Worm (Caenorhabditis elegans) whole organism, mixed stage, embryonic: Measurements from ENCODE around the gene R13A1.5.
A peak's percentile ranks its signal among the peaks of the same experiment; 100 is the strongest.

Experiments
- M03D4.4 ChIP-seq: sonication (generic microtip); optimal IDR thresholded peaks from 2 replicates; lab custom pipeline; 2017; ENCODE audit warnings: mild to moderate bottlenecking, missing genetic modification characterization, missing compliant biosample characterization
- bed-3 ChIP-seq: fragments of 200-800 bp; sonication (Bioruptor generic); optimal IDR thresholded peaks from 3 replicates; lab custom pipeline; 2018; ENCODE audit warnings: mild to moderate bottlenecking, missing genetic modification characterization, moderate library complexity, missing compliant biosample characterization
- blmp-1 ChIP-seq: fragments of 150-350 bp; optimal IDR thresholded peaks from 2 replicates; lab custom pipeline; 2014; ENCODE audit warnings: missing biosample characterization, missing genetic modification characterization
- ceh-39 ChIP-seq: fragments of 150-350 bp; optimal IDR thresholded peaks from 2 replicates; lab custom pipeline; 2014; ENCODE audit warnings: missing biosample characterization, missing genetic modification characterization
- ceh-43 ChIP-seq: fragments of 200-800 bp; sonication (Bioruptor generic); optimal IDR thresholded peaks from 2 replicates; lab custom pipeline; 2018; ENCODE audit warnings: mild to moderate bottlenecking, missing genetic modification characterization, moderate library complexity, missing compliant biosample characterization
- ceh-83 ChIP-seq: fragments of 200-800 bp; sonication (Bioruptor generic); optimal IDR thresholded peaks from 2 replicates; lab custom pipeline; 2018; ENCODE audit warnings: mild to moderate bottlenecking, missing genetic modification characterization, missing compliant biosample characterization
- ces-1 ChIP-seq: fragments of 150-350 bp; optimal IDR thresholded peaks from 2 replicates; lab custom pipeline; 2014; ENCODE audit warnings: missing biosample characterization, missing genetic modification reagents, missing genetic modification characterization
- drap-1 ChIP-seq: fragments of 200-800 bp; sonication (Bioruptor generic); optimal IDR thresholded peaks from 3 replicates; lab custom pipeline; 2018; ENCODE audit warnings: mild to moderate bottlenecking, missing genetic modification characterization, missing compliant biosample characterization
- elt-1 ChIP-seq: sonication (generic microtip); optimal IDR thresholded peaks from 2 replicates; lab custom pipeline; 2017; ENCODE audit warnings: missing genetic modification characterization, mild to moderate bottlenecking, missing compliant biosample characterization, antibody characterized with exemption, moderate library complexity, borderline replicate concordance; ENCODE audit not compliant: insufficient read depth
- elt-3 ChIP-seq: fragments of 150-350 bp; optimal IDR thresholded peaks from 2 replicates; lab custom pipeline; 2014; ENCODE audit warnings: missing biosample characterization, missing genetic modification characterization
- flh-1 ChIP-seq: fragments of 200-800 bp; sonication (Bioruptor generic); optimal IDR thresholded peaks from 2 replicates; lab custom pipeline; 2018; ENCODE audit warnings: mild to moderate bottlenecking, missing genetic modification characterization, moderate library complexity, missing compliant biosample characterization
- hlh-1 ChIP-seq: fragments of 150-350 bp; optimal IDR thresholded peaks from 2 replicates; lab custom pipeline; 2014; ENCODE audit warnings: missing biosample characterization, missing genetic modification reagents, missing genetic modification characterization
- lin-13 ChIP-seq: fragments of 150-350 bp; optimal IDR thresholded peaks from 2 replicates; lab custom pipeline; 2014; ENCODE audit warnings: missing biosample characterization, missing genetic modification characterization
- lin-32 ChIP-seq: fragments of 200-800 bp; sonication (Bioruptor generic); optimal IDR thresholded peaks from 2 replicates; lab custom pipeline; 2018; ENCODE audit warnings: mild to moderate bottlenecking, missing genetic modification characterization, missing compliant biosample characterization
- lsy-2 ChIP-seq: fragments of 150-350 bp; optimal IDR thresholded peaks from 2 replicates; lab custom pipeline; 2014; ENCODE audit warnings: missing biosample characterization, missing genetic modification characterization
- mab-5 ChIP-seq: fragments of 150-350 bp; optimal IDR thresholded peaks from 2 replicates; lab custom pipeline; 2014; ENCODE audit warnings: missing biosample characterization, missing genetic modification characterization
- mep-1 ChIP-seq: fragments of 150-350 bp; optimal IDR thresholded peaks from 2 replicates; lab custom pipeline; 2017; ENCODE audit warnings: missing biosample characterization, missing genetic modification reagents, missing genetic modification characterization, inconsistent platforms
- mls-2 ChIP-seq: sonication (generic microtip); optimal IDR thresholded peaks from 2 replicates; lab custom pipeline; 2016; ENCODE audit warnings: mild to moderate bottlenecking, missing genetic modification characterization, moderate library complexity, missing compliant biosample characterization
- nhr-12 ChIP-seq: fragments of 150-350 bp; optimal IDR thresholded peaks from 2 replicates; lab custom pipeline; 2014; ENCODE audit warnings: missing biosample characterization, missing genetic modification characterization
- nhr-237 ChIP-seq: fragments of 150-350 bp; optimal IDR thresholded peaks from 2 replicates; lab custom pipeline; 2014; ENCODE audit warnings: missing biosample characterization, missing genetic modification characterization
- nhr-28 ChIP-seq: fragments of 150-350 bp; optimal IDR thresholded peaks from 2 replicates; lab custom pipeline; 2014; ENCODE audit warnings: missing biosample characterization, missing genetic modification characterization
- nhr-76 ChIP-seq: sonication (generic microtip); optimal IDR thresholded peaks from 2 replicates; lab custom pipeline; 2017; ENCODE audit warnings: missing biosample characterization, missing genetic modification characterization
- sem-2 ChIP-seq: fragments of 200-800 bp; sonication (Bioruptor generic); optimal IDR thresholded peaks from 2 replicates; lab custom pipeline; 2018; ENCODE audit warnings: mild to moderate bottlenecking, missing genetic modification characterization, missing compliant biosample characterization
- snpc-4 ChIP-seq: fragments of 150-350 bp; optimal IDR thresholded peaks from 2 replicates; lab custom pipeline; 2014; ENCODE audit warnings: missing biosample characterization, missing genetic modification characterization
- sptf-1 ChIP-seq: sonication (generic microtip); optimal IDR thresholded peaks from 2 replicates; lab custom pipeline; 2017; ENCODE audit warnings: mild to moderate bottlenecking, missing genetic modification characterization, moderate library complexity, missing compliant biosample characterization
- tbx-8 ChIP-seq: fragments of 200-800 bp; sonication (Bioruptor generic); optimal IDR thresholded peaks from 2 replicates; lab custom pipeline; 2018; ENCODE audit warnings: mild to moderate bottlenecking, missing genetic modification characterization, moderate library complexity, missing compliant biosample characterization
- unc-120 ChIP-seq: sonication (generic microtip); optimal IDR thresholded peaks from 2 replicates; lab custom pipeline; 2017; ENCODE audit warnings: missing genetic modification characterization, missing compliant biosample characterization; ENCODE audit not compliant: poor library complexity, severe bottlenecking
- unc-39 ChIP-seq: fragments of 150-350 bp; optimal IDR thresholded peaks from 2 replicates; lab custom pipeline; 2014; ENCODE audit warnings: missing biosample characterization, missing genetic modification characterization
- unc-62 ChIP-seq: fragments of 150-350 bp; optimal IDR thresholded peaks from 2 replicates; lab custom pipeline; 2014; ENCODE audit warnings: missing biosample characterization, missing genetic modification reagents, missing genetic modification characterization
- zip-8 ChIP-seq: fragments of 150-350 bp; optimal IDR thresholded peaks from 2 replicates; lab custom pipeline; 2014; ENCODE audit warnings: missing biosample characterization, missing genetic modification characterization
- ztf-11 ChIP-seq: fragments of 150-350 bp; optimal IDR thresholded peaks from 2 replicates; lab custom pipeline; 2014; ENCODE audit warnings: missing biosample characterization, missing genetic modification characterization

R13A1.5 gene

ce11 chrIV:7195734-7196133, 4.1 kb upstream of the R13A1.5 start, which contains the start of gene best-16:
Gene best-16 (minus strand): TSS chrIV:7195834.
- TF ChIP-seq mab-5 (tag; lab: Kevin White, UChicago) = no peak
- no peak for TF ChIP-seq M03D4.4
- no peak for TF ChIP-seq blmp-1 (tag; lab: Kevin White, UChicago)
- TF ChIP-seq ceh-39 (tag; lab: Kevin White, UChicago) = no peak
- TF ChIP-seq lin-13 (tag; lab: Kevin White, UChicago) = no peak
- TF ChIP-seq nhr-28 = no peak
- TF ChIP-seq ces-1 (GFP tag; lab: Kevin White, UChicago) = no peak
- TF ChIP-seq, all 35 proteins: peak for 0

- TF ChIP-seq elt-3 (tag; lab: Kevin White, UChicago) = no peak
- no peak for TF ChIP-seq nhr-76 (tag; lab: Kevin White, UChicago)
- no peak for TF ChIP-seq sem-2 (GFP tag; lab: Kevin White, UChicago)
- no peak for TF ChIP-seq ceh-83
- TF ChIP-seq sptf-1 (tag; lab: Kevin White, UChicago) = no peak
- TF ChIP-seq hlh-1 (tag; lab: Kevin White, UChicago) = no peak
- TF ChIP-seq zip-8 (tag; lab: Kevin White, UChicago) = no peak
- TF ChIP-seq M03D4.4 = no peak
- TF ChIP-seq flh-1 (GFP tag; lab: Kevin White, UChicago) = no peak
- no peak for TF ChIP-seq snpc-4 (tag; lab: Kevin White, UChicago)
- TF ChIP-seq bed-3 (GFP tag; lab: Kevin White, UChicago) = no peak
- no peak for TF ChIP-seq blmp-1 (tag; lab: Kevin White, UChicago)
- no peak for TF ChIP-seq drap-1 (GFP tag; lab: Kevin White, UChicago)
- TF ChIP-seq lsy-2 (tag; lab: Kevin White, UChicago) = no peak
- TF ChIP-seq unc-62 (GFP tag; lab: Kevin White, UChicago) = no peak
- no peak for TF ChIP-seq mls-2 (tag; lab: Kevin White, UChicago)
- TF ChIP-seq elt-1 (tag; lab: Kevin White, UChicago) = no peak
Observed at ce11 chrIV:7190409-7190808, 1.2 kb downstream of the R13A1.5 start.

DNA sequence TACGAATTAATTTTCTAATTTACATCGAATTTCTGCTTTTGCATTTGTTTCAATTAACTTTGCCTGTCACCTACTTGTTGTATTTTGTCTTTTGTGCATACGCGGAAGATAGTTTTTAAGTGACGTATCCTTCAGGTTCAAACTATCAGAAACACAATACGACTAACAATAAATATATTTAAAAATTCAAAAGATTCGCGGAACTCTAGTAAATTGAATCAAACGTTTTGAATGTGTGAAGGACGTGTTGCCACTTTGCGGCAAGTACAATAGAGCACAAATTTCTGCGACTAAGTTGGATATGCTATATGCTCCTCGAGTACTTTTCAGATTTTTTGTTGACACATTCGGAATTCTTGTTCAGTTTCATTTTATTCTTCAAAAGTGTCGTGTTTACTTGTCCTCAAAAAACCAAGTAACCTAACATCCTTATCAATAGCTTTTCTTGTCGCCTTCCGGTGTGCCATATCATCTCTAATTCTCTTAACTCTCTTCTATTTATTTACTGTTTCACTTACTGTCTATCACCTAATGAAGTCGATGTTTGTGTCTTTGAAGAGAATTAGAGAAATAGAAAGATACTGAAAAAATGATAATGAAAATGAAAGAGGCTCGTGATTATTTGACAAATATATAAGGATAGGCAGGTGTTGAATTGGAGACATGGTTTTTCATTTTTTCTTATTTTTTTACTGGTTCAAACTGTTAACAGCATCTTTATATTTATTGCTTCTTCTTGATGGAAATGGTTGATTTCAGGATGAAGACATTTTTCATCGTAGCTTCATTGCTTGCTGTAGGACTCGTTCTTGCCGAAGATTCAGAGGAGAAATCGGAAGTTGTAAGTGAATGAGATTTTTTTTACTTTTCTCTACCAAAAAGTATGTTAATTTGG, 2.9 kb downstream of the R13A1.5 start, which contains the start of gene srlf-7:
Gene srlf-7 (plus strand): TSS at position 760 of the 895 bp plus-strand sequence.
- TF ChIP-seq ces-1 (GFP tag; lab: Kevin White, UChicago) (peak; percentile 69), hlh-1 (tag; lab: Kevin White, UChicago) (no peak)

- TF ChIP-seq nhr-28 (no peak), ztf-11 (no peak), nhr-12 (tag; lab: Kevin White, UChicago) (no peak), drap-1 (GFP tag; lab: Kevin White, UChicago) (no peak), bed-3 (GFP tag; lab: Kevin White, UChicago) (no peak), lsy-2 (tag; lab: Kevin White, UChicago) (no peak), ceh-83 (no peak), sem-2 (GFP tag; lab: Kevin White, UChicago) (no peak), tbx-8 (GFP tag; lab: Kevin White, UChicago) (no peak)
Observed at ce11 chrIV:7188030-7188429, 3.6 kb downstream of the R13A1.5 start, which contains the start of gene C42D4.13. Gene C42D4.13 (minus strand): TSS chrIV:7188130.

DNA sequence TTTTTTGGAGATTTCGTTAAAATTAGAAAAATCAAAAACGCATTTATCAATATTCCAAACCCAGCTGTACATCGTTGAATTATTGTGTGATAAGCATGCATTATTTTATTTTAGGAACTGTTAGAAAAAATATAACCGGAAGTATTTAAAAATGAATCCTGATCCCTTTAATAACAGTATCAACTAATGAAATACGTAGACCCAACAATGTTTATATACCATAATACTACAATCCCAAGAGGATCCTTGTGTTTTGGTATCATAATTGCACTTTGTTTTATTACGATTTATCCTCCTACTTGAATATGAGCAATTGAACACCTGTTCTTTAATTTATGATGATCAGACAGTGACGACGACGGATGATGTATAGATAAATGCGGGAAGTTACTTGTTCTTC, 4.9 kb downstream of the R13A1.5 start, which contains the start of gene str-249:
Gene str-249 (minus strand): TSS at position 101 of the 400 bp plus-strand sequence.
- no peak for TF ChIP-seq lin-32 (GFP tag; lab: Kevin White, UChicago)
- TF ChIP-seq M03D4.4 = no peak
- TF ChIP-seq mep-1 = no peak
- no peak for TF ChIP-seq ztf-11
- no peak for TF ChIP-seq unc-39 (tag; lab: Kevin White, UChicago)
- no peak for TF ChIP-seq elt-3 (tag; lab: Kevin White, UChicago)
- no peak for TF ChIP-seq tbx-8 (GFP tag; lab: Kevin White, UChicago)
- TF ChIP-seq sptf-1 (tag; lab: Kevin White, UChicago) = no peak
- TF ChIP-seq nhr-237 (tag; lab: Kevin White, UChicago) = no peak
- no peak for TF ChIP-seq flh-1 (GFP tag; lab: Kevin White, UChicago)
- TF ChIP-seq hlh-1 (tag; lab: Kevin White, UChicago) = no peak
- TF ChIP-seq ceh-39 (tag; lab: Kevin White, UChicago) = no peak
- no peak for TF ChIP-seq bed-3 (GFP tag; lab: Kevin White, UChicago)
- no peak for TF ChIP-seq ceh-43 (GFP tag; lab: Kevin White, UChicago)
- TF ChIP-seq snpc-4 (tag; lab: Kevin White, UChicago) = no peak
- no peak for TF ChIP-seq nhr-12 (tag; lab: Kevin White, UChicago)
- TF ChIP-seq unc-120 (tag; lab: Kevin White, UChicago) = no peak
- no peak for TF ChIP-seq mls-2 (tag; lab: Kevin White, UChicago)
- TF ChIP-seq, all 35 proteins: peak for 0
